Worm (Caenorhabditis elegans) whole organism, L4/young adult: ENCODE data around the gene fpn-1.2.

Experiments used
- W03F9.2 ChIP-seq: fragments of 150-350 bp; optimal IDR thresholded peaks from 2 replicates; lab custom pipeline; 2014; ENCODE audit warnings: missing biosample characterization, missing genetic modification characterization
- him-1 ChIP-seq: sonication (generic microtip); optimal IDR thresholded peaks from 2 replicates; lab custom pipeline; 2016; ENCODE audit warnings: missing genotype, missing genetic modification reagents, missing genetic modification characterization, missing compliant biosample characterization

DNA sequence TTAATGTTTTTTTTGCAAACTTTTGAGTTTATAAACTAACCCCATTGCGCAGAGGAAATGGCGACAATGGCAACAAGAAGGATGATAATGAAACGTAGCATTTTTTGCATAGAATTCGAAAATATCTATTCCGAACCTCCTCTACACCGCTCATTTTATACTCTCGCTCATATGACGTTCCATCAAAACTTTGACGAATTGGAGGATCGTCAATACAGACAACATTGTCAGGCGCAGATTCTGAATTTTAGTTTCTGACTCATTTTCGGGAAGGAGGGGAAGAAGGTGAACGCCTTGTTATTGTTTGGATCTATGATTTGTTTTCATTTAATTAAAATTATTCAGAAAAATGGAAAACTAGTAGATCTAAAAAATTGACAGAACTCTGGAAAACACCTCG, 20.3 kb downstream of the fpn-1.2 start, which contains the start of gene cnc-1:
- TF ChIP-seq him-1 (tag; lab: Kevin White, UChicago), result no peak
- no peak for TF ChIP-seq W03F9.2 (tag; lab: Kevin White, UChicago)
